Worm (Caenorhabditis elegans) whole organism, L1 larva: ENCODE results near the gene Y45F3A.8.

ENCODE experiments used
- Y116A8C.19 ChIP-seq: sonication (generic microtip); optimal IDR thresholded peaks from 2 replicates; lab custom pipeline; 2016; ENCODE audit warnings: missing compliant biosample characterization, missing genetic modification characterization, borderline replicate concordance
- aly-2 ChIP-seq: fragments of 150-350 bp; optimal IDR thresholded peaks from 2 replicates; lab custom pipeline; 2014; ENCODE audit warnings: missing biosample characterization, missing genetic modification characterization
- dpl-1 ChIP-seq, 3 experiments: fragments of 150-350 bp in 2 of 3; sonication (generic microtip) in 1 of 3; optimal IDR thresholded peaks; 2 replicates each; lab custom pipeline; 2014 to 2017; ENCODE audit warnings: missing biosample characterization in 3 of 3, missing genetic modification characterization in 3 of 3, missing genetic modification reagents in 3 of 3
- fkh-10 ChIP-seq: sonication (generic microtip); optimal IDR thresholded peaks from 2 replicates; lab custom pipeline; 2017; ENCODE audit warnings: missing biosample characterization, missing genetic modification reagents, missing genetic modification characterization
- hlh-4 ChIP-seq: sonication (generic microtip); optimal IDR thresholded peaks from 2 replicates; lab custom pipeline; 2016; ENCODE audit warnings: mild to moderate bottlenecking, missing genetic modification characterization, missing compliant biosample characterization
- lin-39 ChIP-seq: fragments of 150-350 bp; optimal IDR thresholded peaks from 2 replicates; lab custom pipeline; 2014; ENCODE audit warnings: missing biosample characterization, missing genetic modification reagents, missing genetic modification characterization
- lir-3 ChIP-seq: sonication (generic microtip); optimal IDR thresholded peaks from 2 replicates; lab custom pipeline; 2016; ENCODE audit warnings: mild to moderate bottlenecking, missing genetic modification characterization, moderate library complexity, missing compliant biosample characterization; ENCODE audit not compliant: poor library complexity
- mdl-1 ChIP-seq, 2 experiments: fragments of 150-350 bp; optimal IDR thresholded peaks; 2 replicates each; lab custom pipeline; 2014 to 2017; ENCODE audit warnings: missing biosample characterization in 2 of 2, missing genetic modification characterization in 2 of 2, inconsistent platforms in 1 of 2
- mep-1 ChIP-seq: fragments of 150-350 bp; optimal IDR thresholded peaks from 2 replicates; lab custom pipeline; 2014; ENCODE audit warnings: missing biosample characterization, missing genetic modification characterization
- nhr-12 ChIP-seq: sonication (generic microtip); optimal IDR thresholded peaks from 2 replicates; lab custom pipeline; 2017; ENCODE audit warnings: missing biosample characterization, missing genetic modification characterization
- nhr-84 ChIP-seq: sonication (generic microtip); optimal IDR thresholded peaks from 2 replicates; lab custom pipeline; 2017; ENCODE audit warnings: missing biosample characterization, missing genetic modification characterization
- nhr-90 ChIP-seq: sonication (generic microtip); optimal IDR thresholded peaks from 2 replicates; lab custom pipeline; 2016; ENCODE audit warnings: mild to moderate bottlenecking, missing genetic modification characterization, missing compliant biosample characterization; ENCODE audit not compliant: poor library complexity
- tbx-2 ChIP-seq: sonication (generic microtip); optimal IDR thresholded peaks from 2 replicates; lab custom pipeline; 2016; ENCODE audit warnings: missing genetic modification characterization, missing compliant biosample characterization
- ztf-11 ChIP-seq, 2 experiments: sonication (generic microtip); optimal IDR thresholded peaks; 2 replicates each; lab custom pipeline; 2016 to 2017; ENCODE audit warnings: missing genetic modification characterization in 2 of 2, missing biosample characterization in 1 of 2, missing compliant biosample characterization in 1 of 2

DNA sequence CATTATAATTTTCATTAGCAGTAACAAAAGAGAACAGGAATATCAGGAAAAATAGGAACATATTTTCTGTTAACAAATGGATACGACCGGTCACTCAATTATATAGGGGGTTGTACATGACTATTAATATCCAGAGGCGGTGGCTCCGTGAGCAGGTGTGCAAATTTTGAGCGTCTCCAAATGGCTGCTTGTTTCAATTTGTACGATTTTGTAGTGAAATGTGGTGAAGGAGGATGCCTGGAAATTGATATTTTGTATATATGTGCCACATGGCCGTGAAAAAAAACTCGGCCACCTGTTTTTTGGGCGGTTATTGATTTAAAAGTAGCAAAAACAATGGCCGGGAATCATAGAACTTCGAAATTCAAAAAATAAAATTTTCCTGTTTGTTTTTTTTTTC is at the start of gene Y45F3A.8:
- no peak for TF ChIP-seq hlh-4
- no peak for TF ChIP-seq fkh-10
- no peak for TF ChIP-seq lin-39 (tag; lab: Kevin White, UChicago)
- TF ChIP-seq ztf-11 (tag; optimal IDR thresholded peaks at IDR 0.05; lab: Kevin White, UChicago) = no peak
- TF ChIP-seq nhr-12 (tag; lab: Kevin White, UChicago) = no peak
- TF ChIP-seq nhr-84 (tag; lab: Kevin White, UChicago) = no peak
- no peak for TF ChIP-seq dpl-1 (GFP tag; optimal IDR thresholded peaks at IDR 0.05; lab: Kevin White, UChicago)
- no peak for TF ChIP-seq lir-3
- no peak for TF ChIP-seq aly-2
- no peak for TF ChIP-seq nhr-90
- TF ChIP-seq Y116A8C.19 (tag; lab: Kevin White, UChicago) = no peak
- TF ChIP-seq tbx-2 (tag; lab: Kevin White, UChicago) = no peak
- TF ChIP-seq mdl-1 (tag; optimal IDR thresholded peaks at IDR 0.05; lab: Kevin White, UChicago) = no peak
- no peak for TF ChIP-seq mep-1 (tag; lab: Kevin White, UChicago)
